Worm (Caenorhabditis elegans) whole organism, young adult: ENCODE results near the gene T01H3.5.

ENCODE experiments used
- B0261.1 ChIP-seq: sonication (generic microtip); optimal IDR thresholded peaks from 2 replicates; lab custom pipeline; 2016; ENCODE audit warnings: mild to moderate bottlenecking, missing genetic modification characterization, moderate library complexity, missing compliant biosample characterization
- C17E4.6 ChIP-seq: fragments of 200-800 bp; sonication (Bioruptor generic); IDR thresholded peaks from 2 replicates; pipeline ENCODE4 v1.3.6; 2022; ENCODE audit warnings: missing genetic modification reagents, missing genetic modification characterization, missing compliant biosample characterization
- D2030.7 ChIP-seq: fragments of 200-800 bp; sonication (Bioruptor generic); IDR thresholded peaks from 2 replicates; pipeline ENCODE4 v1.3.6; 2022; ENCODE audit warnings: missing genetic modification reagents, missing genetic modification characterization, missing compliant biosample characterization
- K11D2.4 ChIP-seq: fragments of 200-800 bp; sonication (Bioruptor generic); IDR thresholded peaks from 2 replicates; pipeline ENCODE4 v1.3.6; 2022; ENCODE audit warnings: missing genetic modification reagents, missing genetic modification characterization, missing compliant biosample characterization
- Y95B8A.8 ChIP-seq: fragments of 200-800 bp; sonication (Bioruptor generic); IDR thresholded peaks from 2 replicates; pipeline ENCODE4 v1.3.6; 2022; ENCODE audit warnings: missing genetic modification reagents, missing genetic modification characterization, missing compliant biosample characterization
- attf-3 ChIP-seq: fragments of 200-800 bp; sonication (Bioruptor generic); conservative IDR thresholded peaks from 2 replicates; pipeline ENCODE4 v1.3.6; 2022; ENCODE audit warnings: missing genetic modification reagents, missing genetic modification characterization, missing compliant biosample characterization
- attf-6 ChIP-seq: fragments of 200-800 bp; sonication (Bioruptor generic); IDR thresholded peaks from 2 replicates; pipeline ENCODE4 v1.3.6; 2022; ENCODE audit warnings: missing genetic modification reagents, missing genetic modification characterization, missing compliant biosample characterization
- bed-1 ChIP-seq: fragments of 200-800 bp; sonication (Bioruptor generic); IDR thresholded peaks from 2 replicates; pipeline ENCODE4 v1.3.6; 2022; ENCODE audit warnings: missing genetic modification reagents, missing genetic modification characterization, missing compliant biosample characterization
- bed-2 ChIP-seq: fragments of 200-800 bp; sonication (Bioruptor generic); IDR thresholded peaks from 2 replicates; pipeline ENCODE4 v1.3.6; 2022; ENCODE audit warnings: missing genetic modification reagents, missing genetic modification characterization, missing compliant biosample characterization
- ceh-27 ChIP-seq: fragments of 200-800 bp; sonication (Bioruptor generic); optimal IDR thresholded peaks from 2 replicates; lab custom pipeline; 2018; ENCODE audit warnings: mild to moderate bottlenecking, missing genetic modification characterization, moderate library complexity, missing compliant biosample characterization
- ceh-40 ChIP-seq: fragments of 200-800 bp; sonication (Bioruptor generic); IDR thresholded peaks from 2 replicates; pipeline ENCODE4 v1.3.6; 2022; ENCODE audit warnings: missing genetic modification characterization, missing compliant biosample characterization
- die-1 ChIP-seq: sonication (generic microtip); optimal IDR thresholded peaks from 2 replicates; lab custom pipeline; 2016; ENCODE audit warnings: missing genotype, mild to moderate bottlenecking, missing genetic modification characterization, missing compliant biosample characterization
- dpff-1 ChIP-seq: sonication (generic microtip); optimal IDR thresholded peaks from 2 replicates; lab custom pipeline; 2017; ENCODE audit warnings: mild to moderate bottlenecking, missing genetic modification characterization, missing compliant biosample characterization
- egrh-3 ChIP-seq: fragments of 200-800 bp; sonication (Bioruptor generic); IDR thresholded peaks from 2 replicates; pipeline ENCODE4 v1.3.6; 2022; ENCODE audit warnings: missing genetic modification reagents, missing genetic modification characterization, missing compliant biosample characterization
- him-1 ChIP-seq: sonication (generic microtip); optimal IDR thresholded peaks from 2 replicates; lab custom pipeline; 2016; ENCODE audit warnings: missing genotype, missing genetic modification reagents, missing genetic modification characterization, missing compliant biosample characterization
- hlh-26 ChIP-seq: fragments of 200-800 bp; sonication (Bioruptor generic); conservative IDR thresholded peaks from 2 replicates; pipeline ENCODE4 v1.3.6; 2022; ENCODE audit warnings: missing genetic modification reagents, missing genetic modification characterization, missing compliant biosample characterization
- hmg-1.2 ChIP-seq: fragments of 200-800 bp; sonication (Bioruptor generic); IDR thresholded peaks from 2 replicates; pipeline ENCODE4 v1.3.6; 2022; ENCODE audit warnings: missing genetic modification reagents, missing genetic modification characterization, missing compliant biosample characterization
- hmg-20 ChIP-seq: fragments of 200-800 bp; sonication (Bioruptor generic); IDR thresholded peaks from 2 replicates; pipeline ENCODE4 v1.3.6; 2022; ENCODE audit warnings: missing genetic modification reagents, missing genetic modification characterization, missing compliant biosample characterization
- hsf-1 ChIP-seq: fragments of 200-800 bp; sonication (Bioruptor generic); IDR thresholded peaks from 2 replicates; pipeline ENCODE4 v1.3.6; 2022; ENCODE audit warnings: missing genetic modification reagents, missing genetic modification characterization, missing compliant biosample characterization
- mes-4 ChIP-seq: sonication (generic microtip); optimal IDR thresholded peaks from 2 replicates; lab custom pipeline; 2016; ENCODE audit warnings: missing genotype, missing genetic modification characterization, missing compliant biosample characterization
- mxl-1 ChIP-seq: sonication (generic microtip); optimal IDR thresholded peaks from 2 replicates; lab custom pipeline; 2016; ENCODE audit warnings: missing genetic modification characterization, missing compliant biosample characterization
- nfya-1 ChIP-seq: sonication (generic microtip); optimal IDR thresholded peaks from 2 replicates; lab custom pipeline; 2017; ENCODE audit warnings: antibody characterized with exemption, missing compliant biosample characterization, missing genetic modification characterization, borderline replicate concordance; ENCODE audit not compliant: insufficient read depth
- nfya-2 ChIP-seq: fragments of 200-800 bp; sonication (Bioruptor generic); IDR thresholded peaks from 2 replicates; pipeline ENCODE4 v1.3.6; 2022; ENCODE audit warnings: missing genetic modification reagents, missing genetic modification characterization, missing compliant biosample characterization
- nhr-179 ChIP-seq: sonication (generic microtip); optimal IDR thresholded peaks from 2 replicates; lab custom pipeline; 2016; ENCODE audit warnings: mild to moderate bottlenecking, missing genetic modification characterization, missing compliant biosample characterization
- nhr-80 ChIP-seq: sonication (generic microtip); optimal IDR thresholded peaks from 2 replicates; lab custom pipeline; 2016; ENCODE audit warnings: missing genetic modification characterization, missing compliant biosample characterization
- pbrm-1 ChIP-seq: fragments of 200-800 bp; sonication (Bioruptor generic); IDR thresholded peaks from 2 replicates; pipeline ENCODE4 v1.3.6; 2022; ENCODE audit warnings: missing genetic modification reagents, missing genetic modification characterization, missing compliant biosample characterization
- rec-8 ChIP-seq, 2 experiments: sonication (generic microtip); optimal IDR thresholded peaks; 2 replicates each; lab custom pipeline; 2016; ENCODE audit warnings: mild to moderate bottlenecking in 2 of 2, missing genetic modification characterization in 2 of 2, missing genetic modification reagents in 2 of 2, missing genotype in 2 of 2, missing biosample characterization in 1 of 2, missing compliant biosample characterization in 1 of 2, moderate library complexity in 1 of 2
- repo-1 ChIP-seq: sonication (generic microtip); optimal IDR thresholded peaks from 2 replicates; lab custom pipeline; 2017; ENCODE audit warnings: mild to moderate bottlenecking, missing genetic modification characterization, missing compliant biosample characterization
- snpc-1.1 ChIP-seq: sonication (generic microtip); optimal IDR thresholded peaks from 2 replicates; lab custom pipeline; 2017; ENCODE audit warnings: missing genetic modification characterization, mild to moderate bottlenecking, missing compliant biosample characterization, antibody characterized with exemption, moderate library complexity, missing genotype, missing genetic modification reagents; ENCODE audit not compliant: insufficient read depth
- snpc-4 ChIP-seq, 5 experiments: fragments of 150-350 bp in 1 of 5; sonication (generic microtip) in 4 of 5; optimal IDR thresholded peaks; 2 replicates each; lab custom pipeline; 2014 to 2018; ENCODE audit warnings: missing genetic modification characterization in 5 of 5, missing biosample characterization in 3 of 5, antibody characterized with exemption in 2 of 5, mild to moderate bottlenecking in 2 of 5, missing compliant biosample characterization in 2 of 5, missing genotype in 2 of 5, moderate library complexity in 2 of 5, missing genetic modification reagents in 1 of 5
- tlf-1 ChIP-seq: fragments of 200-800 bp; sonication (Bioruptor generic); optimal IDR thresholded peaks from 2 replicates; lab custom pipeline; 2018; ENCODE audit warnings: mild to moderate bottlenecking, missing genetic modification characterization, missing compliant biosample characterization
- unc-130 ChIP-seq: sonication (generic microtip); optimal IDR thresholded peaks from 2 replicates; lab custom pipeline; 2016; ENCODE audit warnings: missing genetic modification reagents, missing genetic modification characterization, missing compliant biosample characterization
- unc-62 ChIP-seq: fragments of 150-350 bp; optimal IDR thresholded peaks from 2 replicates; lab custom pipeline; 2014; ENCODE audit warnings: missing biosample characterization, missing genetic modification reagents, missing genetic modification characterization
- xnd-1 ChIP-seq: sonication (generic microtip); optimal IDR thresholded peaks from 2 replicates; lab custom pipeline; 2016; ENCODE audit warnings: missing genotype, missing genetic modification reagents, missing genetic modification characterization, missing compliant biosample characterization
- zfh-2 ChIP-seq: fragments of 200-800 bp; sonication (Bioruptor generic); conservative IDR thresholded peaks from 2 replicates; pipeline ENCODE4 v1.3.6; 2022; ENCODE audit warnings: missing genetic modification reagents, missing genetic modification characterization, missing compliant biosample characterization
- zim-3 ChIP-seq: sonication (generic microtip); optimal IDR thresholded peaks from 2 replicates; lab custom pipeline; 2017; ENCODE audit warnings: mild to moderate bottlenecking, missing genetic modification characterization, moderate library complexity, missing compliant biosample characterization

The T01H3.5 gene

DNA sequence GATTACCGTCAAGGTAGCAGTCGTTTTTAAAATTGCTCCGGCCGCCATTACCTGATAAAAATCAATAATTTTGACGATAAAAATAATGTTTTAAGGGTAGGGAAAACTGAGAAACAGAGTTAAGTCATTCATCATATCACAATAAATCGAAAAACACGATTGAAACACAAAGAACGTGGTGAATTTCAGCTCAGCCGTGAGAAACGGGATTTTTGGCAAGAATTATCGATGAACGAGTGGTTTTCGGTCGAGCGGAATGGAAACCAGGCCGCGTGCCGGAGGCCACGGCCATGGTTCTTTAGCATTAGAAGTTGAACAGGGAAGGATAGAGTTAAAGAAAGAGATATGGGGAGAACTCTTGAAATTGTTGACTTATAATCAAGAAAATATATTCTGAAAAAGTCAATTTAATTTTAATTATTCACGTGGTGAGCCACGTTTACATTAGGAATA, at the start of gene T01H3.5, which contains the start of gene vha-4:
Gene T01H3.5 (plus strand): TSS at position 351 of the 453 bp plus-strand sequence.
Gene vha-4 (minus strand): TSS at position 51 of the 453 bp plus-strand sequence.
- no peak for TF ChIP-seq die-1 (tag; lab: Kevin White, UChicago)
- 0 out of 2 replicates have a peak, but pooled peaks have one; percentile 8 for TF ChIP-seq zfh-2 (GFP tag; lab: Robert Waterston, UW)
- peak; percentile 55 for TF ChIP-seq nhr-80
- TF ChIP-seq repo-1 (tag; lab: Kevin White, UChicago): no peak

- TF ChIP-seq bed-1 (no peak), hmg-1.2 (GFP tag; lab: Robert Waterston, UW) (no peak), snpc-4 (GFP tag; optimal IDR thresholded peaks at IDR 0.05; lab: Kevin White, UChicago) (no peak), snpc-4 (tag; optimal IDR thresholded peaks at IDR 0.05; lab: Kevin White, UChicago) (no peak), nfya-2 (GFP tag; lab: Robert Waterston, UW) (no peak), mxl-1 (tag; lab: Kevin White, UChicago) (no peak), attf-6 (no peak), pbrm-1 (GFP tag; lab: Robert Waterston, UW) (no peak), dpff-1 (tag; lab: Kevin White, UChicago) (no peak), hlh-26 (GFP tag; lab: Robert Waterston, UW) (no peak), zim-3 (tag; lab: Kevin White, UChicago) (no peak), egrh-3 (GFP tag; lab: Robert Waterston, UW) (no peak), mes-4 (no peak), nhr-179 (tag; lab: Kevin White, UChicago) (no peak), xnd-1 (tag; lab: Kevin White, UChicago) (no peak), tlf-1 (GFP tag; lab: Kevin White, UChicago) (no peak), hmg-20 (GFP tag; lab: Robert Waterston, UW) (no peak)
Measured at ce11 chrII:7829616-7830015, 49.8 kb upstream of the T01H3.5 start.

ce11 chrII:7832054-7832453, 47.4 kb upstream of the T01H3.5 start, which contains the start of gene T09A5.14:
Gene T09A5.14 (plus strand): TSS chrII:7832354.
- TF ChIP-seq snpc-1.1: no peak
- no peak for TF ChIP-seq D2030.7 (GFP tag; lab: Robert Waterston, UW)
- no peak for TF ChIP-seq B0261.1 (tag; lab: Kevin White, UChicago)
- TF ChIP-seq ceh-40 (GFP tag; lab: Robert Waterston, UW): no peak
- TF ChIP-seq zim-3 (tag; lab: Kevin White, UChicago): no peak
- no peak for TF ChIP-seq nfya-1
- TF ChIP-seq ceh-27 (GFP tag; lab: Kevin White, UChicago): no peak
- TF ChIP-seq hsf-1: no peak
- TF ChIP-seq attf-3 (GFP tag; lab: Robert Waterston, UW): no peak
- TF ChIP-seq K11D2.4: no peak

- no peak for TF ChIP-seq repo-1 (tag; lab: Kevin White, UChicago)
- TF ChIP-seq xnd-1 (tag; lab: Kevin White, UChicago): no peak
- no peak for TF ChIP-seq him-1 (tag; lab: Kevin White, UChicago)
- TF ChIP-seq zfh-2 (GFP tag; lab: Robert Waterston, UW): no peak
- TF ChIP-seq C17E4.6: no peak
- no peak for TF ChIP-seq unc-130 (GFP tag; lab: Kevin White, UChicago)
- TF ChIP-seq rec-8 (tag; optimal IDR thresholded peaks at IDR 0.05; lab: Kevin White, UChicago): no peak
- TF ChIP-seq Y95B8A.8 (GFP tag; lab: Robert Waterston, UW): no peak
- no peak for TF ChIP-seq bed-2
- TF ChIP-seq unc-62 (GFP tag; lab: Kevin White, UChicago): no peak
- TF ChIP-seq ceh-27 (GFP tag; lab: Kevin White, UChicago): no peak
Measured at ce11 chrII:7835314-7835713, 44.1 kb upstream of the T01H3.5 start, which contains the start of gene cex-2. Gene cex-2 (minus strand): TSS chrII:7835414.
